Worm (Caenorhabditis elegans): Measurements from ENCODE around the gene Y41C4A.18.

ce11 chrIII:11703006-11703775 is 27.2 kb upstream of the Y41C4A.18 start:
- TF ChIP-seq him-1 (tag; optimal IDR thresholded peaks at IDR 0.05) (no peak), dao-5 (tag; optimal IDR thresholded peaks at IDR 0.05) (no peak), W03F9.2 (tag; optimal IDR thresholded peaks at IDR 0.05) (no peak)
